Worm (Caenorhabditis elegans): ENCODE measurements around the gene hrg-9.

DNA sequence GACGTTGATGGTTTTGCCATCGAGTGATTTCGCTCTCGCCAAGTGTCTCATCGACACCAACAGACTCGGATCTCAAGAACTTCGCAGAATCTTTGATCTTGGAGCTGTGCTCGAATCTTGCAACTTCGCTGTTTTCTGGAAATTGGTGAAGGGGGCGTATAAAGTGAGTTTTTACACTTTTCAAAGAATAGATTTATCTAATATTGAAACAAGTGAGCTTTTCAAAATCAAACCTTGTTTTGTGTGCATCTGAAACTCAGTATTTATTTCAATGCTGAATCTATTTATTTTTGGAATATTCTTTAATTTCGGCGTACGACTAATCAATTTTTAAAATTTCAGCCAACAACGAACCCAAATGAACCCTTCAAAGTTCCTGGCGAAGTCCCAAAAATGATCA, 8.9 kb downstream of the hrg-9 start:
- TF ChIP-seq ztf-23 (GFP tag; IDR thresholded peaks at IDR 0.05) (no peak), ztf-29 (GFP tag; IDR thresholded peaks at IDR 0.05) (no peak), klf-2 (GFP tag; conservative IDR thresholded peaks at IDR 0.05) (no peak), cog-1 (tag; optimal IDR thresholded peaks at IDR 0.05) (no peak), T22C8.4 (GFP tag; IDR thresholded peaks at IDR 0.05) (no peak)
